Fruit fly (Drosophila melanogaster) whole organism, embryonic: ENCODE measurements around the gene not.

Experiments used
- Antp ChIP-seq: fragments of 200-800 bp; sonication (Bioruptor generic); optimal IDR thresholded peaks from 3 replicates; lab custom pipeline; 2016; ENCODE audit warnings: missing biosample characterization, missing genetic modification characterization
- CG10431 ChIP-seq: fragments of 200-800 bp; sonication (Bioruptor generic); optimal IDR thresholded peaks from 3 replicates; lab custom pipeline; 2018; ENCODE audit warnings: missing biosample characterization, mild to moderate bottlenecking, missing genetic modification characterization
- CG10654 ChIP-seq: fragments of 200-800 bp; sonication (Bioruptor generic); optimal IDR thresholded peaks from 2 replicates; lab custom pipeline; 2016; ENCODE audit warnings: missing biosample characterization, missing genetic modification characterization
- CG11085 ChIP-seq: fragments of 200-800 bp; sonication (Bioruptor generic); IDR thresholded peaks from 2 replicates; pipeline ENCODE4 v1.3.6; 2022; ENCODE audit warnings: missing biosample characterization, missing genetic modification characterization
- CG12299 ChIP-seq: fragments of 200-800 bp; sonication (Bioruptor generic); optimal IDR thresholded peaks from 2 replicates; lab custom pipeline; 2018; ENCODE audit warnings: missing biosample characterization, mild to moderate bottlenecking, missing genetic modification characterization
- CG12659 ChIP-seq: fragments of 200-800 bp; sonication (Bioruptor generic); optimal IDR thresholded peaks from 3 replicates; lab custom pipeline; 2017; ENCODE audit warnings: mild to moderate bottlenecking, missing biosample characterization, missing genetic modification reagents, missing genetic modification characterization
- CG13287 ChIP-seq: fragments of 200-800 bp; sonication (Bioruptor generic); IDR thresholded peaks from 2 replicates; pipeline ENCODE4 v1.3.6; 2022; ENCODE audit warnings: missing biosample characterization, missing genetic modification characterization; ENCODE audit not compliant: partially characterized antibody
- CG14441 ChIP-seq: fragments of 200-800 bp; sonication (Bioruptor generic); IDR thresholded peaks from 2 replicates; pipeline ENCODE4 v1.3.6; 2022; ENCODE audit warnings: missing biosample characterization, missing genetic modification characterization
- CG15479 ChIP-seq: fragments of 200-800 bp; sonication (Bioruptor generic); optimal IDR thresholded peaks from 3 replicates; lab custom pipeline; 2019; ENCODE audit warnings: missing biosample characterization, mild to moderate bottlenecking, missing genetic modification characterization, moderate library complexity
- CG17186 ChIP-seq: fragments of 200-800 bp; sonication (Bioruptor generic); optimal IDR thresholded peaks from 3 replicates; lab custom pipeline; 2017; ENCODE audit warnings: missing biosample characterization, missing genetic modification reagents, missing genetic modification characterization
- CG2116 ChIP-seq: fragments of 200-800 bp; sonication (Bioruptor generic); optimal IDR thresholded peaks from 3 replicates; lab custom pipeline; 2018; ENCODE audit warnings: missing biosample characterization, mild to moderate bottlenecking, missing genetic modification characterization
- CG2875 ChIP-seq: fragments of 200-800 bp; sonication (Bioruptor generic); optimal IDR thresholded peaks from 2 replicates; lab custom pipeline; 2017; ENCODE audit warnings: missing biosample characterization, mild to moderate bottlenecking, missing genetic modification characterization, missing genetic modification reagents
- CG2889 ChIP-seq: fragments of 200-800 bp; sonication (Bioruptor generic); IDR thresholded peaks from 3 replicates; pipeline ENCODE4 v1.3.6; 2022; ENCODE audit warnings: missing biosample characterization, missing genetic modification characterization
- CG3163 ChIP-seq: fragments of 200-800 bp; sonication (Bioruptor generic); optimal IDR thresholded peaks from 3 replicates; lab custom pipeline; 2016; ENCODE audit warnings: missing biosample characterization, missing genetic modification characterization
- CG34224 ChIP-seq: fragments of 200-800 bp; sonication (Bioruptor generic); IDR thresholded peaks from 3 replicates; pipeline ENCODE4 v1.3.6; 2022; ENCODE audit warnings: missing biosample characterization, missing genetic modification characterization; ENCODE audit not compliant: partially characterized antibody
- CG34376 ChIP-seq: fragments of 200-800 bp; sonication (Bioruptor generic); optimal IDR thresholded peaks from 2 replicates; lab custom pipeline; 2018; ENCODE audit warnings: missing biosample characterization, mild to moderate bottlenecking, missing genetic modification characterization
- CG4730 ChIP-seq: fragments of 200-800 bp; sonication (Bioruptor generic); IDR thresholded peaks from 2 replicates; pipeline ENCODE4 v1.3.6; 2022; ENCODE audit warnings: missing biosample characterization, missing genetic modification characterization
- CG6689 ChIP-seq: fragments of 200-800 bp; sonication (Bioruptor generic); IDR thresholded peaks from 2 replicates; pipeline ENCODE4 v1.3.6; 2022; ENCODE audit warnings: missing biosample characterization, missing genetic modification characterization
- CG9797 ChIP-seq: fragments of 200-800 bp; sonication (Bioruptor generic); optimal IDR thresholded peaks from 3 replicates; lab custom pipeline; 2018; ENCODE audit warnings: missing biosample characterization, mild to moderate bottlenecking, missing genetic modification characterization
- CG9876 ChIP-seq: fragments of 200-800 bp; sonication (Bioruptor generic); optimal IDR thresholded peaks from 2 replicates; lab custom pipeline; 2016; ENCODE audit warnings: missing biosample characterization, missing genetic modification characterization
- D ChIP-seq, 2 experiments: fragments of 200-800 bp in 1 of 2; fragments of >200 bp in 1 of 2; sonication (Bioruptor generic) in 1 of 2; optimal IDR thresholded peaks; 2 replicates in 1 of 2; 3 replicates in 1 of 2; lab custom pipeline; 2017; ENCODE audit warnings: mild to moderate bottlenecking in 1 of 2, missing biosample characterization in 1 of 2, missing genetic modification characterization in 1 of 2, missing genetic modification reagents in 1 of 2
- D19A ChIP-seq: fragments of 200-800 bp; optimal IDR thresholded peaks from 3 replicates; lab custom pipeline; 2019; ENCODE audit warnings: missing biosample characterization, mild to moderate bottlenecking, missing genetic modification characterization, moderate library complexity
- Ets65A ChIP-seq: fragments of 200-800 bp; sonication (Bioruptor generic); peaks from one replicate; lab custom pipeline; 2016; ENCODE audit warnings: missing biosample characterization, missing genetic modification characterization
- Gsc ChIP-seq: fragments of 200-800 bp; sonication (Bioruptor generic); IDR thresholded peaks from 2 replicates; pipeline ENCODE4 v1.3.6; 2022; ENCODE audit warnings: missing biosample characterization, missing genetic modification characterization
- HLH3B ChIP-seq: fragments of 200-800 bp; sonication (Bioruptor generic); IDR thresholded peaks from 2 replicates; pipeline ENCODE4 v1.3.6; 2022; ENCODE audit warnings: missing biosample characterization, missing genetic modification characterization
- Hr39 ChIP-seq: fragments of >200 bp; optimal IDR thresholded peaks from 2 replicates; lab custom pipeline; 2017
- Max ChIP-seq: fragments of 200-800 bp; sonication (Bioruptor generic); optimal IDR thresholded peaks from 2 replicates; lab custom pipeline; 2016; ENCODE audit warnings: missing biosample characterization, mild to moderate bottlenecking, missing genetic modification characterization
- Meics ChIP-seq: fragments of 200-800 bp; sonication (Bioruptor generic); optimal IDR thresholded peaks from 2 replicates; lab custom pipeline; 2017; ENCODE audit warnings: missing biosample characterization, mild to moderate bottlenecking, missing genetic modification characterization
- Ssrp ChIP-seq: fragments of 200-800 bp; sonication (Bioruptor generic); optimal IDR thresholded peaks from 2 replicates; lab custom pipeline; 2018; ENCODE audit warnings: missing biosample characterization, mild to moderate bottlenecking, missing genetic modification characterization, moderate library complexity
- amos ChIP-seq: fragments of 200-800 bp; sonication (Bioruptor generic); IDR thresholded peaks from 2 replicates; pipeline ENCODE4 v1.3.6; 2022; ENCODE audit warnings: missing biosample characterization, missing genetic modification characterization; ENCODE audit not compliant: partially characterized antibody
- ato ChIP-seq: fragments of 200-800 bp; sonication (Bioruptor generic); IDR thresholded peaks from 2 replicates; pipeline ENCODE4 v1.3.6; 2022; ENCODE audit warnings: missing biosample characterization, missing genetic modification characterization; ENCODE audit not compliant: partially characterized antibody
- bcd ChIP-seq: fragments of 200-800 bp; sonication (Bioruptor generic); optimal IDR thresholded peaks from 2 replicates; lab custom pipeline; 2017; ENCODE audit warnings: missing biosample characterization, mild to moderate bottlenecking, missing genetic modification characterization
- bowl ChIP-seq: fragments of 200-800 bp; sonication (Bioruptor generic); IDR thresholded peaks from 2 replicates; pipeline ENCODE4 v1.3.6; 2022; ENCODE audit warnings: missing biosample characterization, missing genetic modification characterization
- cato ChIP-seq: fragments of 200-800 bp; sonication (Bioruptor generic); optimal IDR thresholded peaks from 2 replicates; lab custom pipeline; 2016; ENCODE audit warnings: missing biosample characterization, missing genetic modification characterization, borderline replicate concordance
- chm ChIP-seq: fragments of 200-800 bp; sonication (Bioruptor generic); IDR thresholded peaks from 2 replicates; pipeline ENCODE4 v1.3.6; 2022; ENCODE audit warnings: missing biosample characterization, missing genetic modification characterization
- ci ChIP-seq: fragments of 200-800 bp; sonication (Bioruptor generic); IDR thresholded peaks from 3 replicates; pipeline ENCODE4 v1.3.6; 2022; ENCODE audit warnings: missing biosample characterization, missing genetic modification characterization
- crc ChIP-seq: fragments of 200-800 bp; sonication (Bioruptor generic); optimal IDR thresholded peaks from 2 replicates; lab custom pipeline; 2016; ENCODE audit warnings: missing biosample characterization, missing genetic modification characterization
- disco-r ChIP-seq: fragments of 200-800 bp; sonication (Bioruptor generic); optimal IDR thresholded peaks from 2 replicates; lab custom pipeline; 2016; ENCODE audit warnings: missing biosample characterization, missing genetic modification characterization
- dysf ChIP-seq: fragments of 200-800 bp; sonication (Bioruptor generic); IDR thresholded peaks from 3 replicates; pipeline ENCODE4 v1.3.6; 2022; ENCODE audit warnings: missing biosample characterization, missing genetic modification characterization
- en ChIP-seq: fragments of 200-800 bp; sonication (Bioruptor generic); optimal IDR thresholded peaks from 2 replicates; lab custom pipeline; 2016; ENCODE audit warnings: missing biosample characterization, missing genetic modification characterization
- exex ChIP-seq: fragments of 200-800 bp; sonication (Bioruptor generic); optimal IDR thresholded peaks from 4 replicates; lab custom pipeline; 2018; ENCODE audit warnings: missing biosample characterization, mild to moderate bottlenecking, missing genetic modification characterization, moderate library complexity
- fd64A ChIP-seq: fragments of 200-800 bp; sonication (Bioruptor generic); optimal IDR thresholded peaks from 3 replicates; lab custom pipeline; 2018; ENCODE audit warnings: missing biosample characterization, mild to moderate bottlenecking, missing genetic modification characterization
- hb ChIP-seq: fragments of 200-800 bp; sonication (Bioruptor generic); IDR thresholded peaks from 3 replicates; pipeline ENCODE4 v1.3.6; 2022; ENCODE audit warnings: missing biosample characterization, missing genetic modification characterization; ENCODE audit not compliant: partially characterized antibody
- jing ChIP-seq: fragments of 200-800 bp; sonication (Bioruptor generic); optimal IDR thresholded peaks from 2 replicates; lab custom pipeline; 2018; ENCODE audit warnings: missing biosample characterization, mild to moderate bottlenecking, missing genetic modification characterization
- kni ChIP-seq: fragments of 200-800 bp; sonication (Bioruptor generic); optimal IDR thresholded peaks from 3 replicates; lab custom pipeline; 2017; ENCODE audit warnings: mild to moderate bottlenecking, missing biosample characterization, missing genetic modification reagents, missing genetic modification characterization
- onecut ChIP-seq: fragments of 200-800 bp; sonication (Bioruptor generic); IDR thresholded peaks from 2 replicates; pipeline ENCODE4 v1.3.6; 2022; ENCODE audit warnings: missing biosample characterization, missing genetic modification characterization
- pita ChIP-seq: fragments of 200-800 bp; sonication (Bioruptor generic); optimal IDR thresholded peaks from 2 replicates; lab custom pipeline; 2017; ENCODE audit warnings: missing biosample characterization, mild to moderate bottlenecking, missing genetic modification characterization
- salm ChIP-seq: fragments of 200-800 bp; sonication (Bioruptor generic); optimal IDR thresholded peaks from 2 replicates; lab custom pipeline; 2018; ENCODE audit warnings: missing biosample characterization, mild to moderate bottlenecking, missing genetic modification characterization
- schlank ChIP-seq: fragments of 200-800 bp; sonication (Bioruptor generic); optimal IDR thresholded peaks from 2 replicates; lab custom pipeline; 2018; ENCODE audit warnings: missing biosample characterization, mild to moderate bottlenecking, missing genetic modification characterization
- seq ChIP-seq: fragments of 200-800 bp; sonication (Bioruptor generic); IDR thresholded peaks from 2 replicates; pipeline ENCODE4 v1.3.6; 2022; ENCODE audit warnings: missing biosample characterization, missing genetic modification characterization
- sug ChIP-seq: fragments of 200-800 bp; optimal IDR thresholded peaks from 2 replicates; lab custom pipeline; 2019; ENCODE audit warnings: missing biosample characterization, mild to moderate bottlenecking, missing genetic modification characterization, moderate library complexity
- usp ChIP-seq: fragments of >200 bp; optimal IDR thresholded peaks from 2 replicates; lab custom pipeline; 2017; ENCODE audit warnings: missing biosample characterization, missing genetic modification characterization

not gene

dm6 chr3L:18622422-18622739 lies 452 bp upstream of the not start, which contains the start of gene bora (continued):
- TF ChIP-seq onecut (GFP tag; lab: Robert Waterston, UW), result no peak
- no peak for TF ChIP-seq D (optimal IDR thresholded peaks at IDR 0.05; lab: Kevin White, UChicago)
- TF ChIP-seq D (GFP tag; optimal IDR thresholded peaks at IDR 0.05; lab: Kevin White, UChicago), result no peak
- TF ChIP-seq CG34376 (GFP tag; lab: Kevin White, UChicago), result no peak
- no peak for TF ChIP-seq salm (tag; lab: Kevin White, UChicago)
- TF ChIP-seq crc (GFP tag; lab: Kevin White, UChicago), result no peak
- TF ChIP-seq Ets65A, result peak; percentile 63
- TF ChIP-seq pita (GFP tag; lab: Kevin White, UChicago), result no peak
- TF ChIP-seq sug (tag; lab: Kevin White, UChicago), result no peak
- no peak for TF ChIP-seq CG2875 (GFP tag; lab: Kevin White, UChicago)
- no peak for TF ChIP-seq Max
- peak; percentile 72 for TF ChIP-seq CG9797
- TF ChIP-seq ato (GFP tag; lab: Robert Waterston, UW), result no peak
- TF ChIP-seq CG6689, result no peak
- TF ChIP-seq kni (GFP tag; lab: Kevin White, UChicago), result no peak
- no peak for TF ChIP-seq CG2889 (GFP tag; lab: Robert Waterston, UW)
- TF ChIP-seq CG34224 (GFP tag; lab: Robert Waterston, UW), result no peak
- no peak for TF ChIP-seq HLH3B
- TF ChIP-seq Ssrp, result no peak
- TF ChIP-seq CG11085, result no peak
- no peak for TF ChIP-seq hb
- no peak for TF ChIP-seq CG12659 (GFP tag; lab: Kevin White, UChicago)
- TF ChIP-seq en (GFP tag; lab: Kevin White, UChicago), result no peak
- no peak for TF ChIP-seq CG9876 (GFP tag; lab: Kevin White, UChicago)
- peak; percentile 74 for TF ChIP-seq CG2116 (GFP tag; lab: Kevin White, UChicago)
- TF ChIP-seq Hr39, result no peak
- no peak for TF ChIP-seq chm
- TF ChIP-seq CG17186 (GFP tag; lab: Kevin White, UChicago), result peak; percentile 21
- no peak for TF ChIP-seq disco-r (GFP tag; lab: Kevin White, UChicago)
- TF ChIP-seq bowl (GFP tag; lab: Robert Waterston, UW), result no peak
- TF ChIP-seq exex (tag; lab: Kevin White, UChicago), result no peak
- no peak for TF ChIP-seq jing (GFP tag; lab: Kevin White, UChicago)
- no peak for TF ChIP-seq CG10431 (GFP tag; lab: Kevin White, UChicago)
- TF ChIP-seq amos (GFP tag; lab: Robert Waterston, UW), result no peak
- no peak for TF ChIP-seq cato (GFP tag; lab: Kevin White, UChicago)
- no peak for TF ChIP-seq CG14441 (GFP tag; lab: Robert Waterston, UW)
- TF ChIP-seq CG10654 (GFP tag; lab: Kevin White, UChicago), result no peak
- no peak for TF ChIP-seq CG13287 (GFP tag; lab: Robert Waterston, UW)
- no peak for TF ChIP-seq ci
- TF ChIP-seq seq (GFP tag; lab: Robert Waterston, UW), result no peak
- TF ChIP-seq CG3163, result no peak
- TF ChIP-seq Gsc, result no peak
- no peak for TF ChIP-seq D19A
- no peak for TF ChIP-seq schlank (tag; lab: Kevin White, UChicago)
- no peak for TF ChIP-seq usp (GFP tag; lab: Kevin White, UChicago)
- TF ChIP-seq Meics (GFP tag; lab: Kevin White, UChicago), result no peak
- no peak for TF ChIP-seq CG12299 (tag; lab: Kevin White, UChicago)
- TF ChIP-seq bcd (GFP tag; lab: Kevin White, UChicago), result no peak
- TF ChIP-seq CG15479 (GFP tag; lab: Kevin White, UChicago), result no peak
- TF ChIP-seq dysf, result no peak
- TF ChIP-seq fd64A (GFP tag; lab: Kevin White, UChicago), result no peak
- TF ChIP-seq Antp (GFP tag; lab: Kevin White, UChicago), result no peak
- TF ChIP-seq CG4730 (GFP tag; lab: Robert Waterston, UW), result no peak
